Worm (Caenorhabditis elegans): ENCODE data around the gene Y46G5A.36.

ce11 chrII:12855900-12856299 is 32.4 kb downstream of the Y46G5A.36 start, which contains the start of gene Y46G5A.29:
- TF ChIP-seq ama-1 (optimal IDR thresholded peaks at IDR 0.05): no peak
- no peak for TF ChIP-seq ceh-13 (GFP tag; optimal IDR thresholded peaks at IDR 0.05)
- TF ChIP-seq hnd-1 (tag; optimal IDR thresholded peaks at IDR 0.05): no peak
- no peak for TF ChIP-seq tra-4 (tag; optimal IDR thresholded peaks at IDR 0.05)
- no peak for TF ChIP-seq flt-1 (GFP tag; IDR thresholded peaks at IDR 0.05)
- no peak for TF ChIP-seq tbx-37 (GFP tag; conservative IDR thresholded peaks at IDR 0.05)
- no peak for TF ChIP-seq sea-1 (GFP tag; conservative IDR thresholded peaks at IDR 0.05)
- no peak for TF ChIP-seq ceh-36 (tag; optimal IDR thresholded peaks at IDR 0.05)
- no peak for TF ChIP-seq pes-1 (GFP tag; IDR thresholded peaks at IDR 0.05)
- no peak for TF ChIP-seq aly-1 (tag; optimal IDR thresholded peaks at IDR 0.05)
- no peak for TF ChIP-seq tbx-11 (GFP tag; IDR thresholded peaks at IDR 0.05)
- TF ChIP-seq ets-7 (tag; optimal IDR thresholded peaks at IDR 0.05): no peak
- no peak for TF ChIP-seq F13C5.2 (tag; optimal IDR thresholded peaks at IDR 0.05)

Data from whole organism, early embryonic.